Fruit fly (Drosophila melanogaster): ENCODE measurements around the gene Pgant6.

Pgant6 gene

DNA sequence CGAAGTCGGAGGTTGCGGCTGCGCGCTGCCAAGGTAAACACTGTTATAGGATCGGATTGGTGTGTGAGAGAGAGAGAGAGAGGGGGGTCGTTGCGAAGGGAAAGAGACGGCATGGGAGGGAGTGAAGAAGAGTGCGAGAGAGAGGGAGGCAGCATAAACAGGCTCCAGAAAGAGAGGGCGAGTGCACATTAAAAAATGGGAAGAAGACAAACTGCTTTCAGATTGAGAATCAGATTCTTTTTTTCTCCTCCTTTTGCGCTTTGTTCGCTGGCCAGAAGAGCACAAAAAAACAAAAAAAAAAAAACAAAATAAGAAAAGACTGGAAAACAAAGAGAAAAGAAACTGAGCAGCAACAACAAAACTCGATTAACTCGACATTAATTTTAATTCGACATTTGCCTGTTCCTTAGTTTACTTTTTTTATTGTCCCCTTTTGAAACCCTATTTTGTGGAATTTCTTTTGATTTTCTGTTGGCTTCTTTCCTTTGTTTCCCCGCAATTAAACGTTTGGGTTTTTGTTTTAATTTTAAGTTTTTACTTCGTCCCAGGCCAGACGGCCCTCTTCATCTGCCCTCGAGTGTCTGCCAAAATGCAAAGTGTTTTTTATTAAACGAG, 26.3 kb downstream of the Pgant6 start:
- no peak for TF ChIP-seq N (GFP tag; optimal IDR thresholded peaks at IDR 0.05)
- TF ChIP-seq Jra (GFP tag; optimal IDR thresholded peaks at IDR 0.05): no peak
- peak; percentile 76 for TF ChIP-seq CrebA (GFP tag; optimal IDR thresholded peaks at IDR 0.05; ENCODE audit: borderline replicate concordance)
- TF ChIP-seq Hr78 (GFP tag; optimal IDR thresholded peaks at IDR 0.05): no peak
- TF ChIP-seq lola (GFP tag; optimal IDR thresholded peaks at IDR 0.05): no peak
- TF ChIP-seq foxo (GFP tag; optimal IDR thresholded peaks at IDR 0.05): peak in 1 of 2 experiments; percentile 39
- TF ChIP-seq psq (GFP tag; optimal IDR thresholded peaks at IDR 0.05): peak; percentile 98
- TF ChIP-seq Abd-B (GFP tag; optimal IDR thresholded peaks at IDR 0.05): no peak
- TF ChIP-seq Vsx2 (GFP tag; optimal IDR thresholded peaks at IDR 0.05; ENCODE audit: partially characterized antibody): peak; percentile 84
- peak; percentile 50 for TF ChIP-seq br (GFP tag; optimal IDR thresholded peaks at IDR 0.05)
- no peak for TF ChIP-seq CG32264 (GFP tag; optimal IDR thresholded peaks at IDR 0.05)
- peak; percentile 27 for TF ChIP-seq h (GFP tag; optimal IDR thresholded peaks at IDR 0.05)
- peak; percentile 53 for TF ChIP-seq brk (GFP tag; optimal IDR thresholded peaks at IDR 0.05)
- TF ChIP-seq dsf (GFP tag; optimal IDR thresholded peaks at IDR 0.05; ENCODE audit: borderline replicate concordance): no peak
- peak; percentile 2 for TF ChIP-seq Hnf4 (GFP tag; optimal IDR thresholded peaks at IDR 0.05)
- TF ChIP-seq dmrt93B (GFP tag; optimal IDR thresholded peaks at IDR 0.05): no peak
- peak; percentile 52 for TF ChIP-seq Sp1 (GFP tag; optimal IDR thresholded peaks at IDR 0.05)
- peak; percentile 36 for TF ChIP-seq ey (GFP tag; optimal IDR thresholded peaks at IDR 0.05)
- TF ChIP-seq Mio (GFP tag; optimal IDR thresholded peaks at IDR 0.05): no peak
- peak; percentile 59 for TF ChIP-seq Rel (GFP tag; optimal IDR thresholded peaks at IDR 0.05)
- TF ChIP-seq Rel (tag; optimal IDR thresholded peaks at IDR 0.05): peak; percentile 25
- peak; percentile 46 for TF ChIP-seq rgr (GFP tag; optimal IDR thresholded peaks at IDR 0.05)
- no peak for TF ChIP-seq tai (GFP tag; optimal IDR thresholded peaks at IDR 0.05)
- TF ChIP-seq usp (GFP tag; optimal IDR thresholded peaks at IDR 0.05): no peak
- TF ChIP-seq fru (GFP tag; optimal IDR thresholded peaks at IDR 0.05): peak; percentile 43
- no peak for TF ChIP-seq CG9705 (GFP tag; optimal IDR thresholded peaks at IDR 0.05)
- TF ChIP-seq woc (GFP tag; optimal IDR thresholded peaks at IDR 0.05): peak; percentile 56
- TF ChIP-seq Dif (GFP tag; optimal IDR thresholded peaks at IDR 0.05; ENCODE audit: partially characterized antibody): peak; percentile 40
- TF ChIP-seq jim (GFP tag; optimal IDR thresholded peaks at IDR 0.05): peak; percentile 43
- TF ChIP-seq dl (GFP tag; optimal IDR thresholded peaks at IDR 0.05; ENCODE audit: insufficient read depth in 1 of 2, partially characterized antibody in 2 of 2): peak; percentile 5 to 28
- peak; percentile 34 for TF ChIP-seq HLH106 (tag; optimal IDR thresholded peaks at IDR 0.05)
- TF ChIP-seq OdsH (GFP tag; optimal IDR thresholded peaks at IDR 0.05): peak; percentile 46
- TF ChIP-seq Hr83 (GFP tag; optimal IDR thresholded peaks at IDR 0.05; ENCODE audit: poor library complexity, severe bottlenecking): no peak
- no peak for TF ChIP-seq Myc (optimal IDR thresholded peaks at IDR 0.05)
- no peak for TF ChIP-seq GATAd (GFP tag; optimal IDR thresholded peaks at IDR 0.05)
- TF ChIP-seq sage (GFP tag; optimal IDR thresholded peaks at IDR 0.05): peak; percentile 1
- no peak for TF ChIP-seq Dfd (GFP tag; optimal IDR thresholded peaks at IDR 0.05)
- TF ChIP-seq pan (optimal IDR thresholded peaks at IDR 0.05): no peak
- TF ChIP-seq sv (GFP tag; optimal IDR thresholded peaks at IDR 0.05): no peak

DNA sequence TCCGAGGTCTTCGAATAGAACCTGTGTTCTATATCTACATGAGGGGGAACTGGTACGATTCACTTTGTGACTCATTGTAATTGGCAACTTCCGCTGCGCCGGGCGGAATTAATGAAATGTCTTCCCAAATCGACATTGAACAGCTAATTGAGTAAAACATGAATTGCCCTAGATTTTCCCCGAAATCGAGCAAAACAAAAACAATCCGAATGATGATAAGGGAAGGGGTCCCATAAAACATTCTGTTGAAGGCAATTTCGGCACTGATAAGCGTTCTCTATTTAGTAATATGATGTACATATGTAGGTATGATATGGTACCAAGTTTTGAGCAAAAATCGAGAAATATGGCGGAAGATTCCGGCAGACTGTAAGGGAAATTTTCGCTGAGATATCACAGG, 27.7 kb downstream of the Pgant6 start:
- TF ChIP-seq N (GFP tag; optimal IDR thresholded peaks at IDR 0.05) (no peak), Rel (GFP tag; optimal IDR thresholded peaks at IDR 0.05) (no peak), Rel (tag; optimal IDR thresholded peaks at IDR 0.05) (peak; percentile 6)

DNA sequence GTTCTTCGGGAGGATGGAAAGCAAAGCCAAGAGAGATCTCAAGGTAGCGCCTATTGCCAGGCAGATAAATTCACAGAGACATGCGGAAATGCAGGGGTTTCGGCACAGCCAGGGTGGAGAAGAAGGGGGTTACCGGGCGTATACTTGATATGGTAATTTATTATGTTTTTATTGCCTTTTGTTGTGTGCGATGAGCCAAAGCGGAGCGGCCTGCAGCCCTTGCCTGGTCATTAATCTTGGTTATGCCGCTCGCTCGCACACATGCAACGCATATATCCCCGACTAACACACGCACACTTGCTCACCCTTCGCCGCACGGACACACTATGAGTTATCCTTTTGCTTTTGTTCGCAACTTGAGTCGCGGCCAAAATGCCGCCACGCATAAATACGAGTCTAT, 34.6 kb downstream of the Pgant6 start:
- TF ChIP-seq dl (GFP tag; optimal IDR thresholded peaks at IDR 0.05; ENCODE audit: insufficient read depth in 1 of 2, partially characterized antibody in 2 of 2) (no peak), Vsx2 (GFP tag; optimal IDR thresholded peaks at IDR 0.05; ENCODE audit: partially characterized antibody) (no peak), tai (GFP tag; optimal IDR thresholded peaks at IDR 0.05) (no peak), h (GFP tag; optimal IDR thresholded peaks at IDR 0.05) (no peak), HLH106 (tag; optimal IDR thresholded peaks at IDR 0.05) (no peak), dsf (GFP tag; optimal IDR thresholded peaks at IDR 0.05; ENCODE audit: borderline replicate concordance) (no peak), usp (GFP tag; optimal IDR thresholded peaks at IDR 0.05) (no peak), foxo (GFP tag; optimal IDR thresholded peaks at IDR 0.05) (no peak), dmrt93B (GFP tag; optimal IDR thresholded peaks at IDR 0.05) (no peak), fru (GFP tag; optimal IDR thresholded peaks at IDR 0.05) (no peak), GATAd (GFP tag; optimal IDR thresholded peaks at IDR 0.05) (no peak), pan (optimal IDR thresholded peaks at IDR 0.05) (no peak)
